Fruit fly (Drosophila melanogaster) whole organism, wandering third instar larva: ENCODE measurements around the gene CG15167.

Source experiments
- Abd-B ChIP-seq: fragments of >200 bp; optimal IDR thresholded peaks from 2 replicates; lab custom pipeline; 2017; ENCODE audit warnings: missing biosample characterization, missing genetic modification characterization
- CG32264 ChIP-seq: fragments of 200-800 bp; sonication (Bioruptor generic); optimal IDR thresholded peaks from 2 replicates; lab custom pipeline; 2016; ENCODE audit warnings: missing biosample characterization, missing genetic modification characterization
- CrebA ChIP-seq: fragments of 200-800 bp; sonication (Bioruptor generic); optimal IDR thresholded peaks from 2 replicates; lab custom pipeline; 2016; ENCODE audit warnings: missing biosample characterization, mild to moderate bottlenecking, missing genetic modification characterization, borderline replicate concordance
- Dfd ChIP-seq: fragments of >200 bp; optimal IDR thresholded peaks from 2 replicates; lab custom pipeline; 2017; ENCODE audit warnings: missing biosample characterization, missing genetic modification characterization
- Dif ChIP-seq: fragments of 200-275, 200-300 bp; sonication (Bioruptor generic); optimal IDR thresholded peaks from 2 replicates; lab custom pipeline; 2018; ENCODE audit warnings: missing biosample characterization, missing genetic modification characterization; ENCODE audit not compliant: partially characterized antibody
- GATAd ChIP-seq: sonication (Bioruptor generic); optimal IDR thresholded peaks from 2 replicates; lab custom pipeline; 2016; ENCODE audit warnings: missing biosample characterization, missing genetic modification characterization
- Hnf4 ChIP-seq: fragments of 200-800 bp; sonication (Bioruptor generic); optimal IDR thresholded peaks from 2 replicates; lab custom pipeline; 2016; ENCODE audit warnings: missing biosample characterization, mild to moderate bottlenecking, missing genetic modification characterization
- Hr78 ChIP-seq: fragments of >200 bp; optimal IDR thresholded peaks from 2 replicates; lab custom pipeline; 2017; ENCODE audit warnings: missing biosample characterization, missing genetic modification characterization
- Jra ChIP-seq: sonication (Bioruptor generic); optimal IDR thresholded peaks from 2 replicates; lab custom pipeline; 2016; ENCODE audit warnings: missing biosample characterization, missing genetic modification characterization
- N ChIP-seq: fragments of >200 bp; optimal IDR thresholded peaks from 2 replicates; lab custom pipeline; 2018; ENCODE audit warnings: missing biosample characterization, missing external identifiers, missing genetic modification characterization
- OdsH ChIP-seq: fragments of 200-800 bp; sonication (Bioruptor generic); optimal IDR thresholded peaks from 2 replicates; lab custom pipeline; 2016; ENCODE audit warnings: missing biosample characterization, mild to moderate bottlenecking, missing genetic modification characterization
- Rel ChIP-seq, 2 experiments: fragments of 200-800 bp; sonication (Bioruptor generic) in 1 of 2; optimal IDR thresholded peaks; 2 replicates in 1 of 2; 3 replicates in 1 of 2; lab custom pipeline; 2016 to 2019; ENCODE audit warnings: mild to moderate bottlenecking in 2 of 2, missing biosample characterization in 2 of 2, missing genetic modification characterization in 2 of 2, moderate library complexity in 1 of 2
- Sp1 ChIP-seq: fragments of 200-800 bp; sonication (Bioruptor generic); optimal IDR thresholded peaks from 3 replicates; lab custom pipeline; 2019; ENCODE audit warnings: missing biosample characterization, mild to moderate bottlenecking, missing genetic modification characterization, moderate library complexity
- br ChIP-seq: fragments of 200-800 bp; sonication (Bioruptor generic); optimal IDR thresholded peaks from 2 replicates; lab custom pipeline; 2016; ENCODE audit warnings: missing biosample characterization, missing genetic modification characterization
- dl ChIP-seq, 2 experiments: fragments of 175-275, 200-275 bp in 1 of 2; fragments of 200-275 bp in 1 of 2; sonication (Bioruptor generic); optimal IDR thresholded peaks; lab custom pipeline; 2018; ENCODE audit warnings: mild to moderate bottlenecking in 2 of 2, missing biosample characterization in 2 of 2, missing genetic modification characterization in 2 of 2, moderate library complexity in 2 of 2; ENCODE audit not compliant: partially characterized antibody in 2 of 2, insufficient read depth in 1 of 2
- dmrt93B ChIP-seq: fragments of 200-800 bp; sonication (Bioruptor generic); optimal IDR thresholded peaks from 2 replicates; lab custom pipeline; 2018; ENCODE audit warnings: missing biosample characterization, mild to moderate bottlenecking, missing genetic modification characterization
- ey ChIP-seq: fragments of 200-800 bp; sonication (Bioruptor generic); optimal IDR thresholded peaks from 2 replicates; lab custom pipeline; 2016; ENCODE audit warnings: missing biosample characterization, missing genetic modification characterization
- h ChIP-seq: fragments of 200-800 bp; sonication (Bioruptor generic); optimal IDR thresholded peaks from 3 replicates; lab custom pipeline; 2016; ENCODE audit warnings: missing biosample characterization, mild to moderate bottlenecking, missing genetic modification characterization
- jim ChIP-seq: fragments of 175-275, 200-325 bp; sonication (Bioruptor generic); optimal IDR thresholded peaks from 2 replicates; lab custom pipeline; 2016; ENCODE audit warnings: missing biosample characterization, mild to moderate bottlenecking, missing genetic modification characterization
- pan ChIP-seq: fragments of >200 bp; optimal IDR thresholded peaks from 2 replicates; lab custom pipeline; 2017
- psq ChIP-seq: fragments of 200-800 bp; sonication (Bioruptor generic); optimal IDR thresholded peaks from 3 replicates; lab custom pipeline; 2017; ENCODE audit warnings: missing biosample characterization, mild to moderate bottlenecking, missing genetic modification characterization, moderate library complexity
- rgr ChIP-seq: fragments of 200-800 bp; sonication (Bioruptor generic); optimal IDR thresholded peaks from 3 replicates; lab custom pipeline; 2016; ENCODE audit warnings: missing biosample characterization, mild to moderate bottlenecking, missing genetic modification characterization
- sage ChIP-seq: fragments of 200-800 bp; sonication (Bioruptor generic); optimal IDR thresholded peaks from 2 replicates; lab custom pipeline; 2016; ENCODE audit warnings: missing biosample characterization, mild to moderate bottlenecking, missing genetic modification characterization
- tai ChIP-seq: sonication (Bioruptor generic); optimal IDR thresholded peaks from 2 replicates; lab custom pipeline; 2016; ENCODE audit warnings: missing biosample characterization, missing genetic modification characterization
- usp ChIP-seq: fragments of >200 bp; optimal IDR thresholded peaks from 2 replicates; lab custom pipeline; 2017; ENCODE audit warnings: missing biosample characterization, missing genetic modification characterization
- woc ChIP-seq: sonication (Bioruptor generic); optimal IDR thresholded peaks from 2 replicates; lab custom pipeline; 2016; ENCODE audit warnings: missing biosample characterization, mild to moderate bottlenecking, missing genetic modification characterization

CG15167 gene

dm6 chr2L:18708239-18708891, 31.8 kb upstream of the CG15167 start, which contains the start of the genes Faf2 and Grip71 (continued):
- TF ChIP-seq Dif (GFP tag; lab: Kevin White, UChicago) = no peak

- TF ChIP-seq GATAd (no peak), OdsH (GFP tag; lab: Kevin White, UChicago) (no peak), CG32264 (GFP tag; lab: Kevin White, UChicago) (no peak), Jra (GFP tag; lab: Kevin White, UChicago) (no peak), CrebA (GFP tag; lab: Kevin White, UChicago) (no peak), sage (no peak), h (GFP tag; lab: Kevin White, UChicago) (no peak)
These were observed 26.5 kb upstream of the CG15167 start, which contains the start of gene Irk3 for dm6 chr2L:18713686-18714085. TSS of gene Irk3 (minus strand) at chr2L:18713748.

- TF ChIP-seq psq (GFP tag; lab: Kevin White, UChicago) (no peak), Hr78 (no peak)
- TF ChIP-seq, all 38 proteins: peak for 0
These were observed 26.1 kb upstream of the CG15167 start for dm6 chr2L:18714086-18714485.

- no peak for TF ChIP-seq Dfd (GFP tag; lab: Kevin White, UChicago)
- TF ChIP-seq Rel (GFP tag; optimal IDR thresholded peaks at IDR 0.05; lab: Kevin White, UChicago) = no peak
- TF ChIP-seq Rel (tag; optimal IDR thresholded peaks at IDR 0.05; lab: Kevin White, UChicago) = no peak
- no peak for TF ChIP-seq Abd-B (GFP tag; lab: Kevin White, UChicago)
- no peak for TF ChIP-seq usp (GFP tag; lab: Kevin White, UChicago)
- TF ChIP-seq N (GFP tag; lab: Kevin White, UChicago) = no peak
- no peak for TF ChIP-seq dmrt93B (GFP tag; lab: Kevin White, UChicago)
- TF ChIP-seq woc = no peak
- no peak for TF ChIP-seq Sp1
- no peak for TF ChIP-seq Dif (GFP tag; lab: Kevin White, UChicago)
- TF ChIP-seq Hr78 = no peak
- TF ChIP-seq br (GFP tag; lab: Kevin White, UChicago) = no peak
- no peak for TF ChIP-seq Hnf4 (GFP tag; lab: Kevin White, UChicago)
- TF ChIP-seq pan = no peak
- no peak for TF ChIP-seq OdsH (GFP tag; lab: Kevin White, UChicago)
- no peak for TF ChIP-seq rgr (GFP tag; lab: Kevin White, UChicago)
- TF ChIP-seq CG32264 (GFP tag; lab: Kevin White, UChicago) = no peak
- no peak for TF ChIP-seq CrebA (GFP tag; lab: Kevin White, UChicago)
- no peak for TF ChIP-seq jim (GFP tag; lab: Kevin White, UChicago)
- no peak for TF ChIP-seq Jra (GFP tag; lab: Kevin White, UChicago)
- TF ChIP-seq, all 38 proteins: peak for 0
These were observed 22.7 kb upstream of the CG15167 start for dm6 chr2L:18717365-18718011.

- TF ChIP-seq br (GFP tag; lab: Kevin White, UChicago) (no peak), ey (GFP tag; lab: Kevin White, UChicago) (no peak), Sp1 (no peak), tai (no peak)
- TF ChIP-seq, all 38 proteins: peak for 0
These were observed 20.6 kb upstream of the CG15167 start for dm6 chr2L:18719583-18719982.

- TF ChIP-seq dl (GFP tag; optimal IDR thresholded peaks at IDR 0.05; lab: Kevin White, UChicago; ENCODE audit: insufficient read depth in 1 of 2, partially characterized antibody in 2 of 2) (no peak), Hnf4 (GFP tag; lab: Kevin White, UChicago) (no peak), jim (GFP tag; lab: Kevin White, UChicago) (no peak), tai (no peak)
- TF ChIP-seq, all 38 proteins: peak for 0
These were observed 15.3 kb upstream of the CG15167 start for dm6 chr2L:18724842-18725241.
